Fruit fly (Drosophila melanogaster): ENCODE measurements around the gene Atg3.

Gene Atg3

DNA sequence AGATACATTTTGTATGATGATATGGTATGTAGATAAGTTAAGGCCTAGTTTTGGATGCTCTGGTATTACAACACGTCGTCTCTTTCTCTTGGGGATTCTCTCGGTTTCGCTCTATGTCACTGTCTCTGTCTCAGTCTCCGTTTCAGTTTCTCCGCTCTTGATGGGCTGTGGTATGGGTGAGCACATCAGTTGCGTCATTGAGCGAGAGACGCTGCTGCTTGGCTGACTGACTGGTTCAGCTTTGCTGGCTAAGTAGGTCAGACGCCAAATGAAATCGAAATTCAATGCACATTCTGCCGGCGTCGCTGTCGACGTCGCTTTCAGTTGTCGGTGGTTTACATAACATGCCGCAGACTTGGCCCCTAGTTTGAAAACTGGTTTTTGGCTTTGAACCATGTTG, 5.3 kb downstream of the Atg3 start (continued):
- peak; percentile 73 for TF ChIP-seq CG8290 (GFP tag; optimal IDR thresholded peaks at IDR 0.05)
- no peak for TF ChIP-seq CG8290 (tag; optimal IDR thresholded peaks at IDR 0.05)
- TF ChIP-seq CG14710 (tag; optimal IDR thresholded peaks at IDR 0.05), result no peak
- no peak for TF ChIP-seq unpg (GFP tag; optimal IDR thresholded peaks at IDR 0.05)
- TF ChIP-seq slbo (GFP tag; IDR thresholded peaks at IDR 0.05), result no peak
- no peak for TF ChIP-seq CG17359 (tag; optimal IDR thresholded peaks at IDR 0.05)
- peak; percentile 23; the same call in 1 of the 2 replicates for TF ChIP-seq CG13287 (GFP tag; IDR thresholded peaks at IDR 0.05; ENCODE audit: partially characterized antibody)
- TF ChIP-seq CG7987 (GFP tag; optimal IDR thresholded peaks at IDR 0.05), result no peak
- TF ChIP-seq Bdp1 (GFP tag; optimal IDR thresholded peaks at IDR 0.05), result no peak
- no peak for TF ChIP-seq luna (GFP tag; optimal IDR thresholded peaks at IDR 0.05)
- peak; percentile 51 for TF ChIP-seq sna (GFP tag; IDR thresholded peaks at IDR 0.05; ENCODE audit: partially characterized antibody)
- TF ChIP-seq CG10654 (GFP tag; optimal IDR thresholded peaks at IDR 0.05), result no peak
- TF ChIP-seq CG12942 (GFP tag; optimal IDR thresholded peaks at IDR 0.05), result no peak
- no peak for TF ChIP-seq bowl (GFP tag; IDR thresholded peaks at IDR 0.05)
- no peak for TF ChIP-seq CG8089 (GFP tag; optimal IDR thresholded peaks at IDR 0.05)
- no peak for TF ChIP-seq CHES-1-like (GFP tag; optimal IDR thresholded peaks at IDR 0.05)
- no peak for TF ChIP-seq CG11560 (tag; IDR thresholded peaks at IDR 0.05)
- TF ChIP-seq HLHmδ (GFP tag; optimal IDR thresholded peaks at IDR 0.05), result peak; percentile 77
- TF ChIP-seq pfk (GFP tag; optimal IDR thresholded peaks at IDR 0.05), result no peak

DNA sequence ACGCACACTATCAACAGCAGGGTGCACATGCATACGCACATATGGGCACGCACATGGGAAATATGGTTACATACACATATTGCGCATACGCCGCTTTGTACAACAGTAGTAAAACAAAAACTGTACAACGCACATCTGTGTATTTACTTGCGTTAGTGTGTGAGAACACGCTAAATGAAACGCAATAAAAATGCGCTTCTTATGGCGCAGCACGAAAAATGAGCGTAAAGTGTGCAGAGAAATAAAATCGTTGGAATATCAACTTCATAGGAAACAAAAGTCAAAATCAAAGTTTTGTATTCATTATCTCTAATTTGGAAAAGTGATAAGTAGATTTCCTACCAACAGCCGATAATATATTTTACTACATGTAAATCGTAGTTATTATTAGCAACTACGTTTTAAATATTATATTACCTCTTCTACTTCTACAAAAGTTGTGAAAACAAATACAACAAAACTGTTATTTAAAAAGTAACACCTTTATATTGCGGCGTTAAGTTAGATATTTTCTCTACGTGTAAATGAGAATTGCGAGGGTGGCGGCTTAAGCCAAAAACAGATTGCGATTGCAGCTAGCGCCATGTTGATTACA, 7.9 kb downstream of the Atg3 start:
- TF ChIP-seq peb (GFP tag; IDR thresholded peaks at IDR 0.05), result 0 out of 2 replicates have a peak, but pooled peaks have one; percentile 13
- TF ChIP-seq NfI (GFP tag; optimal IDR thresholded peaks at IDR 0.05), result peak; percentile 28
- peak; percentile 58 for TF ChIP-seq CG10979 (tag; optimal IDR thresholded peaks at IDR 0.05)
- TF ChIP-seq sr (GFP tag; IDR thresholded peaks at IDR 0.05), result peak; percentile 43; the same call in 1 of the 3 replicates
- peak; percentile 48 for TF ChIP-seq CG12659 (GFP tag; optimal IDR thresholded peaks at IDR 0.05)
- no peak for TF ChIP-seq CG15696 (tag; optimal IDR thresholded peaks at IDR 0.05)
- TF ChIP-seq Dbx (GFP tag; IDR thresholded peaks at IDR 0.05), result no peak
- no peak for TF ChIP-seq wdn (GFP tag; IDR thresholded peaks at IDR 0.05)
- peak; percentile 5 for TF ChIP-seq fd3F (GFP tag; optimal IDR thresholded peaks at IDR 0.05)
- TF ChIP-seq Neu2 (GFP tag; optimal IDR thresholded peaks at IDR 0.05; ENCODE audit: borderline replicate concordance), result no peak
- no peak for TF ChIP-seq pb (GFP tag; optimal IDR thresholded peaks at IDR 0.05)
- no peak for TF ChIP-seq CG4282 (GFP tag; optimal IDR thresholded peaks at IDR 0.05)
- no peak for TF ChIP-seq CG34224 (GFP tag; IDR thresholded peaks at IDR 0.05; ENCODE audit: partially characterized antibody)
- TF ChIP-seq amos (GFP tag; IDR thresholded peaks at IDR 0.05; ENCODE audit: partially characterized antibody), result no peak
- peak; percentile 54 for TF ChIP-seq CG7372 (GFP tag; IDR thresholded peaks at IDR 0.05)
- peak; percentile 19 for TF ChIP-seq trem (tag; optimal IDR thresholded peaks at IDR 0.05)
- TF ChIP-seq lbe (GFP tag; optimal IDR thresholded peaks at IDR 0.05), result no peak
- TF ChIP-seq Six4 (GFP tag; optimal IDR thresholded peaks at IDR 0.05), result peak; percentile 37
- TF ChIP-seq cas (GFP tag; IDR thresholded peaks at IDR 0.05), result no peak
- no peak for TF ChIP-seq Doc3 (GFP tag; IDR thresholded peaks at IDR 0.05; ENCODE audit: partially characterized antibody)
- TF ChIP-seq CG10366 (GFP tag; IDR thresholded peaks at IDR 0.05), result peak; percentile 37
- TF ChIP-seq gem (tag; optimal IDR thresholded peaks at IDR 0.05), result peak; percentile 74
- TF ChIP-seq pita (GFP tag; optimal IDR thresholded peaks at IDR 0.05), result no peak
- TF ChIP-seq CG1603 (tag; optimal IDR thresholded peaks at IDR 0.05), result peak; percentile 11
- no peak for TF ChIP-seq CG12299 (tag; optimal IDR thresholded peaks at IDR 0.05)
- TF ChIP-seq ash1 (GFP tag; optimal IDR thresholded peaks at IDR 0.05), result no peak
- TF ChIP-seq CG9727 (GFP tag; optimal IDR thresholded peaks at IDR 0.05), result peak; percentile 32
- TF ChIP-seq CG6765 (GFP tag; optimal IDR thresholded peaks at IDR 0.05), result no peak
- TF ChIP-seq Stat92E (GFP tag; optimal IDR thresholded peaks at IDR 0.05), result no peak
- TF ChIP-seq ac (GFP tag; optimal IDR thresholded peaks at IDR 0.05), result no peak
- TF ChIP-seq CG10462 (GFP tag; optimal IDR thresholded peaks at IDR 0.05), result no peak

All from whole organism, embryonic.